Worm (Caenorhabditis elegans) whole organism, mixed stage, embryonic: ENCODE results near the gene ncs-3.

ENCODE experiments used
- M03D4.4 ChIP-seq: sonication (generic microtip); optimal IDR thresholded peaks from 2 replicates; lab custom pipeline; 2017; ENCODE audit warnings: mild to moderate bottlenecking, missing genetic modification characterization, missing compliant biosample characterization
- bed-3 ChIP-seq: fragments of 200-800 bp; sonication (Bioruptor generic); optimal IDR thresholded peaks from 3 replicates; lab custom pipeline; 2018; ENCODE audit warnings: mild to moderate bottlenecking, missing genetic modification characterization, moderate library complexity, missing compliant biosample characterization
- ceh-39 ChIP-seq: fragments of 150-350 bp; optimal IDR thresholded peaks from 2 replicates; lab custom pipeline; 2014; ENCODE audit warnings: missing biosample characterization, missing genetic modification characterization
- ces-1 ChIP-seq: fragments of 150-350 bp; optimal IDR thresholded peaks from 2 replicates; lab custom pipeline; 2014; ENCODE audit warnings: missing biosample characterization, missing genetic modification reagents, missing genetic modification characterization
- cnd-1 ChIP-seq: fragments of 200-800 bp; sonication (Bioruptor generic); optimal IDR thresholded peaks from 2 replicates; lab custom pipeline; 2018; ENCODE audit warnings: mild to moderate bottlenecking, missing genetic modification characterization, missing compliant biosample characterization
- drap-1 ChIP-seq: fragments of 200-800 bp; sonication (Bioruptor generic); optimal IDR thresholded peaks from 3 replicates; lab custom pipeline; 2018; ENCODE audit warnings: mild to moderate bottlenecking, missing genetic modification characterization, missing compliant biosample characterization
- elt-1 ChIP-seq: sonication (generic microtip); optimal IDR thresholded peaks from 2 replicates; lab custom pipeline; 2017; ENCODE audit warnings: missing genetic modification characterization, mild to moderate bottlenecking, missing compliant biosample characterization, antibody characterized with exemption, moderate library complexity, borderline replicate concordance; ENCODE audit not compliant: insufficient read depth
- elt-3 ChIP-seq: fragments of 150-350 bp; optimal IDR thresholded peaks from 2 replicates; lab custom pipeline; 2014; ENCODE audit warnings: missing biosample characterization, missing genetic modification characterization
- ham-2 ChIP-seq: fragments of 200-800 bp; sonication (Bioruptor generic); optimal IDR thresholded peaks from 2 replicates; lab custom pipeline; 2018; ENCODE audit warnings: mild to moderate bottlenecking, missing genetic modification characterization, missing compliant biosample characterization
- hlh-1 ChIP-seq: fragments of 150-350 bp; optimal IDR thresholded peaks from 2 replicates; lab custom pipeline; 2014; ENCODE audit warnings: missing biosample characterization, missing genetic modification reagents, missing genetic modification characterization
- lin-13 ChIP-seq: fragments of 150-350 bp; optimal IDR thresholded peaks from 2 replicates; lab custom pipeline; 2014; ENCODE audit warnings: missing biosample characterization, missing genetic modification characterization
- lin-32 ChIP-seq: fragments of 200-800 bp; sonication (Bioruptor generic); optimal IDR thresholded peaks from 2 replicates; lab custom pipeline; 2018; ENCODE audit warnings: mild to moderate bottlenecking, missing genetic modification characterization, missing compliant biosample characterization
- lsy-2 ChIP-seq: fragments of 150-350 bp; optimal IDR thresholded peaks from 2 replicates; lab custom pipeline; 2014; ENCODE audit warnings: missing biosample characterization, missing genetic modification characterization
- mab-5 ChIP-seq: fragments of 150-350 bp; optimal IDR thresholded peaks from 2 replicates; lab custom pipeline; 2014; ENCODE audit warnings: missing biosample characterization, missing genetic modification characterization
- mep-1 ChIP-seq: fragments of 150-350 bp; optimal IDR thresholded peaks from 2 replicates; lab custom pipeline; 2017; ENCODE audit warnings: missing biosample characterization, missing genetic modification reagents, missing genetic modification characterization, inconsistent platforms
- mls-2 ChIP-seq: sonication (generic microtip); optimal IDR thresholded peaks from 2 replicates; lab custom pipeline; 2016; ENCODE audit warnings: mild to moderate bottlenecking, missing genetic modification characterization, moderate library complexity, missing compliant biosample characterization
- nhr-12 ChIP-seq: fragments of 150-350 bp; optimal IDR thresholded peaks from 2 replicates; lab custom pipeline; 2014; ENCODE audit warnings: missing biosample characterization, missing genetic modification characterization
- nhr-2 ChIP-seq: fragments of 150-350 bp; optimal IDR thresholded peaks from 2 replicates; lab custom pipeline; 2014; ENCODE audit warnings: missing biosample characterization, missing genetic modification characterization
- nhr-237 ChIP-seq: fragments of 150-350 bp; optimal IDR thresholded peaks from 2 replicates; lab custom pipeline; 2014; ENCODE audit warnings: missing biosample characterization, missing genetic modification characterization
- nhr-28 ChIP-seq: fragments of 150-350 bp; optimal IDR thresholded peaks from 2 replicates; lab custom pipeline; 2014; ENCODE audit warnings: missing biosample characterization, missing genetic modification characterization
- pha-4 ChIP-seq: fragments of 150-350 bp; optimal IDR thresholded peaks from 2 replicates; lab custom pipeline; 2018; ENCODE audit warnings: missing biosample characterization, missing genetic modification reagents, missing genetic modification characterization
- snpc-4 ChIP-seq: fragments of 150-350 bp; optimal IDR thresholded peaks from 2 replicates; lab custom pipeline; 2014; ENCODE audit warnings: missing biosample characterization, missing genetic modification characterization
- sptf-1 ChIP-seq: sonication (generic microtip); optimal IDR thresholded peaks from 2 replicates; lab custom pipeline; 2017; ENCODE audit warnings: mild to moderate bottlenecking, missing genetic modification characterization, moderate library complexity, missing compliant biosample characterization
- unc-120 ChIP-seq: sonication (generic microtip); optimal IDR thresholded peaks from 2 replicates; lab custom pipeline; 2017; ENCODE audit warnings: missing genetic modification characterization, missing compliant biosample characterization; ENCODE audit not compliant: poor library complexity, severe bottlenecking
- unc-39 ChIP-seq: fragments of 150-350 bp; optimal IDR thresholded peaks from 2 replicates; lab custom pipeline; 2014; ENCODE audit warnings: missing biosample characterization, missing genetic modification characterization
- unc-62 ChIP-seq: fragments of 150-350 bp; optimal IDR thresholded peaks from 2 replicates; lab custom pipeline; 2014; ENCODE audit warnings: missing biosample characterization, missing genetic modification reagents, missing genetic modification characterization

The ncs-3 gene

DNA sequence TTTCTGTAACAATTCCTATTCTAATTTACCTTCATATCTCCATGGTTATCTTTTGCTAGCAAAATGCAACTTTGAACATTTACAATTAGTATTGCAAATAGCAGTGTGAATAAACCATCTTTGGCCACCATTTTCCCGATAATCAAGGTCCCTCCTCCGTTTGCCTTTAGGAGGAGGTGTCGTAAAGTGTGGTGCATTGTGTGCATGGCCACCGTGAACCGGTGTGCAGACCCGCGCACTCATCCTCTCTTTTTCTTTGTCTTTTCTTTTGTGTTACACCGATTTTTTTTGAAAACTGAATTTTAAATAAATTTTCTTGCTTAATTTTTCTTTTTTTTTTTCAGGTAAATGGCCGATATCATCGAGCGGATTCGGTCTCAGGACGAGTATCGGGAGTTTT, 42.9 kb downstream of the ncs-3 start, which contains the start of the genes pigx-1 and rme-6:
pigx-1 (minus strand) TSS at position 206 of the 400 bp plus-strand sequence.
rme-6 (plus strand) TSS at position 345 of the 400 bp plus-strand sequence.
- TF ChIP-seq M03D4.4, result no peak
- TF ChIP-seq ces-1 (GFP tag; lab: Kevin White, UChicago), result peak; percentile 8
- TF ChIP-seq ceh-39 (tag; lab: Kevin White, UChicago), result no peak
- peak; percentile 70 for TF ChIP-seq unc-120 (tag; lab: Kevin White, UChicago)
- TF ChIP-seq lin-13, result peak; percentile 9
- TF ChIP-seq hlh-1 (tag; lab: Kevin White, UChicago), result no peak
- TF ChIP-seq, all 35 proteins: peak for 3

DNA sequence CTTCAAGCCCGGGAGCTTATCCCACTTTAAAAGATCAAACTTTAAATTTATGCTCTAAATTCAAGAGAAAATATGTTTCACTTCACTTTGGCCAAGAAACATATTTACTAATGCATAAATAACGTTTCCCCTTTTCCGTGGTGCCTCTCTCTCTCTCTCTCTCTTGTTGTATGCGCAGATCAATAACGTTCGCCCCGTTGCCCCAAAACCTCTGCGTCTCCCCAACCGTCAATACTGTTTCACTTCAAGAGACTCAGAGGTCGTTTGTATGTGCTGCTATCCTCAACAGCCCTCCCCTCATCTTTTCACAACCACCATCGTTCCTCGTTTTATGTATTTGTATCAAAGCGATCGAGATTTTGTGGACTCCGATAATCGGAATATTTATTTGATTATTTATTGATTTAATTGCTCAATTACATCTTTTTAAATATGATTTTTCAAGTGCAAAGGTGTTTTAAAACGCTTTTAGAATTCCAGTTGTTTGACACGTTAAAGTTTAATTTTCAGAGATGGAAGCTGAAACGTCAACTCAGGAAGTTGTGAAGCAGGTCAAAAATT, 49.9 kb downstream of the ncs-3 start, which contains the start of gene ife-4:
ife-4 (plus strand) TSS at position 511 of the 561 bp plus-strand sequence.
- TF ChIP-seq drap-1 (GFP tag; lab: Kevin White, UChicago) (peak; percentile 15), M03D4.4 (peak; percentile 48), lsy-2 (tag; lab: Kevin White, UChicago) (peak; percentile 5), sptf-1 (peak; percentile 55), nhr-237 (tag; lab: Kevin White, UChicago) (no peak), cnd-1 (peak; percentile 44), elt-3 (tag; lab: Kevin White, UChicago) (no peak), ces-1 (GFP tag; lab: Kevin White, UChicago) (peak; percentile 75), nhr-2 (tag; lab: Kevin White, UChicago) (peak; percentile 33), mep-1 (tag; lab: Kevin White, UChicago) (peak; percentile 3), nhr-12 (tag; lab: Kevin White, UChicago) (no peak), unc-62 (peak; percentile 43), bed-3 (GFP tag; lab: Kevin White, UChicago) (no peak), snpc-4 (tag; lab: Kevin White, UChicago) (no peak), nhr-28 (tag; lab: Kevin White, UChicago) (no peak), pha-4 (tag; lab: Kevin White, UChicago) (peak; percentile 22), unc-39 (tag; lab: Kevin White, UChicago) (no peak), ceh-39 (tag; lab: Kevin White, UChicago) (peak; percentile 45), ham-2 (no peak), lin-32 (GFP tag; lab: Kevin White, UChicago) (no peak), mab-5 (tag; lab: Kevin White, UChicago) (peak; percentile 32), mls-2 (tag; lab: Kevin White, UChicago) (peak; percentile 76), elt-1 (peak; percentile 10), lin-13 (no peak), unc-120 (tag; lab: Kevin White, UChicago) (peak; percentile 47)
